Worm (Caenorhabditis elegans): ENCODE results near the gene Y55F3BR.11.

Gene Y55F3BR.11

DNA sequence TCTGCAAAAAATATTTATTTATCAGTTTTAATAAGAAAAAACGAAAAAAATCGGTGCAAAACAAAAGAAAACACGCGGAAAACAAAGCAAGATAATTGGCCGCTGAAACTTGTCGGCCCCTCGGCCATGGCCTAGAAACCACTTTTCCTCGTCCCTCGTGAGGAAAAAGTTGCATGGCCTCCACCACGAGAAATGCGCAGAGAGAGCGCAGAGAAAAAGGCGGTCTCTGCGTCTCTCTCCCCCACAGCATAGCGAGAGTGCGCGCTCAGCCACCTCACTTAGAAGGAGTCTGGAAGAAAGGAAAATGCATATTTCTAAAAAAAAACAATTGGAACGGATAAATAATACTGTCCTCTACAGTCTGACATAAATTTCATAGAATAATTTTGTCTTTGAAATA lies 41.7 kb upstream of the Y55F3BR.11 start (continued):
- peak in 2 of 3 experiments; percentile 46 to 52 for TF ChIP-seq dpl-1 (GFP tag; optimal IDR thresholded peaks at IDR 0.05)
- peak; percentile 53 for TF ChIP-seq tbx-2 (tag; optimal IDR thresholded peaks at IDR 0.05)
- TF ChIP-seq unc-86 (tag; optimal IDR thresholded peaks at IDR 0.05) = peak; percentile 54
- TF ChIP-seq nhr-85 (tag) = peak; percentile 63
- peak; percentile 46 for TF ChIP-seq nhr-90 (tag; optimal IDR thresholded peaks at IDR 0.05; ENCODE audit: poor library complexity)
- TF ChIP-seq dsc-1 (tag; optimal IDR thresholded peaks at IDR 0.05) = peak; percentile 41
- TF ChIP-seq fkh-8 (tag; optimal IDR thresholded peaks at IDR 0.05) = peak; percentile 8
- peak; percentile 70 for TF ChIP-seq nhr-71 (tag; optimal IDR thresholded peaks at IDR 0.05)
- TF ChIP-seq snu-23 (GFP tag; optimal IDR thresholded peaks at IDR 0.05) = peak; percentile 60

- TF ChIP-seq efl-1 (optimal IDR thresholded peaks at IDR 0.05) (no peak), efl-1 (GFP tag; optimal IDR thresholded peaks at IDR 0.05 in 1 of 2) (peak in 1 of 2 experiments; percentile 89), ceh-90 (tag; optimal IDR thresholded peaks at IDR 0.05) (no peak), pag-3 (tag; optimal IDR thresholded peaks at IDR 0.05; ENCODE audit: borderline replicate concordance, insufficient read depth) (no peak), unc-98 (GFP tag; IDR thresholded peaks at IDR 0.05) (no peak), nhr-85 (tag) (peak; percentile 40)
These were observed 37.1 kb upstream of the Y55F3BR.11 start for ce11 chrIV:817879-818278.

DNA sequence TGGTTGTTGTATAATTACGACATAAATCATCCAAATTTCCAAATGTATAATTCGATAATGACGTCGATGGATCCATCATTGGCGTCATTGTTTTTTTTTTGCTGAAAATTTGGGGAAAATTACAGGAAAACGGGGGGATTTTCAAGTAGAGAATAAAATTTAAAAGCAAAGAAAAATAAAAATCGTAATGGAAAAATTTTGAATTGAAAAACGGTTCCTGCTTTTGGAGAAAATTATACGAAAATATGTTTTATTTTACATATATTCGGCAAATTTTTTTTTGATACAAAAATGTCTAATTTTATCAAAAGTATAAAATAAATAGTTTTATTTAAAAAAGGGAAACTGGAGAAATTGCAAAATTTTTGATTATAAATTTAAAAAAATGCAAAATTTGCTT lies 30.2 kb upstream of the Y55F3BR.11 start, which contains the start of gene zipt-15:
TSS of gene zipt-15 (minus strand) at position 101 of the 400 bp plus-strand sequence.
- TF ChIP-seq tbx-2 (tag; optimal IDR thresholded peaks at IDR 0.05) = no peak
- no peak for TF ChIP-seq nhr-28 (tag; optimal IDR thresholded peaks at IDR 0.05)
- TF ChIP-seq mdl-1 (tag; optimal IDR thresholded peaks at IDR 0.05) = no peak
- TF ChIP-seq C34B4.2 (tag; optimal IDR thresholded peaks at IDR 0.05) = no peak
- no peak for TF ChIP-seq hlh-4 (tag; optimal IDR thresholded peaks at IDR 0.05)
- no peak for TF ChIP-seq hpl-2 (GFP tag; optimal IDR thresholded peaks at IDR 0.05)
- no peak for TF ChIP-seq rnt-1 (tag; optimal IDR thresholded peaks at IDR 0.05)
- no peak for TF ChIP-seq mep-1 (tag; optimal IDR thresholded peaks at IDR 0.05)
- no peak for TF ChIP-seq lin-15B (tag; optimal IDR thresholded peaks at IDR 0.05)
- no peak for TF ChIP-seq alr-1 (tag; optimal IDR thresholded peaks at IDR 0.05; ENCODE audit: borderline replicate concordance)
- no peak for TF ChIP-seq sup-37 (GFP tag; optimal IDR thresholded peaks at IDR 0.05)
- no peak for TF ChIP-seq lsy-2 (tag; optimal IDR thresholded peaks at IDR 0.05)

- TF ChIP-seq blmp-1 (tag; optimal IDR thresholded peaks at IDR 0.05) (peak; percentile 88), elt-3 (tag; optimal IDR thresholded peaks at IDR 0.05) (peak in 1 of 6 experiments; percentile 44), sup-37 (GFP tag; optimal IDR thresholded peaks at IDR 0.05) (no peak)
These were observed 28.9 kb upstream of the Y55F3BR.11 start for ce11 chrIV:826145-826544.

ce11 chrIV:828427-828826 lies 26.6 kb upstream of the Y55F3BR.11 start:
- TF ChIP-seq nhr-77 (tag; optimal IDR thresholded peaks at IDR 0.05) (no peak), grh-1 (GFP tag; IDR thresholded peaks at IDR 0.05) (no peak), nhr-90 (tag; optimal IDR thresholded peaks at IDR 0.05; ENCODE audit: poor library complexity) (peak; percentile 8), sptf-1 (tag; optimal IDR thresholded peaks at IDR 0.05) (no peak), unc-86 (tag; optimal IDR thresholded peaks at IDR 0.05) (peak; percentile 70), fkh-10 (GFP tag; optimal IDR thresholded peaks at IDR 0.05) (peak; percentile 50), hlh-4 (tag; optimal IDR thresholded peaks at IDR 0.05) (no peak), nhr-237 (tag; optimal IDR thresholded peaks at IDR 0.05) (no peak), aha-1 (tag; optimal IDR thresholded peaks at IDR 0.05) (peak; percentile 90), snu-23 (GFP tag; optimal IDR thresholded peaks at IDR 0.05) (peak; percentile 84), ets-5 (GFP tag; IDR thresholded peaks at IDR 0.05) (no peak), C16A3.4 (tag; optimal IDR thresholded peaks at IDR 0.05) (peak; percentile 72), tlp-1 (tag; optimal IDR thresholded peaks at IDR 0.05) (no peak), nhr-84 (tag; optimal IDR thresholded peaks at IDR 0.05) (no peak), isw-1 (GFP tag; IDR thresholded peaks at IDR 0.05) (peak; percentile 60), vab-15 (tag; optimal IDR thresholded peaks at IDR 0.05) (no peak), unc-98 (GFP tag; IDR thresholded peaks at IDR 0.05) (no peak), F16B12.6 (tag; optimal IDR thresholded peaks at IDR 0.05) (peak; percentile 25), pqm-1 (tag; optimal IDR thresholded peaks at IDR 0.05) (no peak), elt-3 (tag; optimal IDR thresholded peaks at IDR 0.05) (no peak), sox-4 (tag; optimal IDR thresholded peaks at IDR 0.05) (peak; percentile 45), swsn-7 (tag; optimal IDR thresholded peaks at IDR 0.05) (peak; percentile 77), nhr-28 (tag; optimal IDR thresholded peaks at IDR 0.05) (no peak), ama-1 (optimal IDR thresholded peaks at IDR 0.05) (peak; percentile 27), ztf-4 (tag; optimal IDR thresholded peaks at IDR 0.05) (peak; percentile 51), fkh-8 (tag; optimal IDR thresholded peaks at IDR 0.05) (peak; percentile 84), xbp-1 (tag; optimal IDR thresholded peaks at IDR 0.05) (peak; percentile 59)

Data from whole organism, L1 larva.